Fruit fly (Drosophila melanogaster) whole organism, embryonic: Measurements from ENCODE around the gene drn.

Experiments used
- Atf6 ChIP-seq: fragments of 200-800 bp; sonication (Bioruptor generic); IDR thresholded peaks from 2 replicates; pipeline ENCODE4 v1.3.6; 2022; ENCODE audit warnings: missing biosample characterization, missing genetic modification characterization
- CG10147 ChIP-seq: fragments of 200-800 bp; sonication (Bioruptor generic); optimal IDR thresholded peaks from 2 replicates; lab custom pipeline; 2019; ENCODE audit warnings: missing biosample characterization, mild to moderate bottlenecking, missing genetic modification characterization, moderate library complexity
- CG10366 ChIP-seq: fragments of 200-800 bp; sonication (Bioruptor generic); IDR thresholded peaks from 2 replicates; pipeline ENCODE4 v1.3.6; 2022; ENCODE audit warnings: missing biosample characterization, missing genetic modification characterization
- CG12071 ChIP-seq: fragments of 200-800 bp; sonication (Bioruptor generic); optimal IDR thresholded peaks from 3 replicates; lab custom pipeline; 2018; ENCODE audit warnings: missing biosample characterization, mild to moderate bottlenecking, missing genetic modification characterization
- CG14050 ChIP-seq: fragments of 200-800 bp; sonication (Bioruptor generic); IDR thresholded peaks from 3 replicates; pipeline ENCODE4 v1.3.6; 2022; ENCODE audit warnings: missing biosample characterization, missing genetic modification characterization
- CG17361 ChIP-seq: fragments of 200-800 bp; sonication (Bioruptor generic); IDR thresholded peaks from 3 replicates; pipeline ENCODE4 v1.3.6; 2022; ENCODE audit warnings: missing biosample characterization, missing genetic modification characterization
- CG18262 ChIP-seq: fragments of 200-800 bp; optimal IDR thresholded peaks from 3 replicates; lab custom pipeline; 2019; ENCODE audit warnings: missing biosample characterization, mild to moderate bottlenecking, missing genetic modification characterization, moderate library complexity
- CG18764 ChIP-seq: fragments of 200-800 bp; sonication (Bioruptor generic); optimal IDR thresholded peaks from 3 replicates; lab custom pipeline; 2016; ENCODE audit warnings: missing biosample characterization, missing genetic modification characterization
- CG33557 ChIP-seq: fragments of 200-800 bp; sonication (Bioruptor generic); optimal IDR thresholded peaks from 2 replicates; lab custom pipeline; 2019; ENCODE audit warnings: missing biosample characterization, mild to moderate bottlenecking, missing genetic modification characterization, moderate library complexity
- CG34376 ChIP-seq: fragments of 200-800 bp; sonication (Bioruptor generic); optimal IDR thresholded peaks from 2 replicates; lab custom pipeline; 2018; ENCODE audit warnings: missing biosample characterization, mild to moderate bottlenecking, missing genetic modification characterization
- CG42726 ChIP-seq: fragments of 200-800 bp; sonication (Bioruptor generic); IDR thresholded peaks from 2 replicates; pipeline ENCODE4 v1.3.6; 2022; ENCODE audit warnings: missing biosample characterization, missing genetic modification characterization; ENCODE audit not compliant: partially characterized antibody
- CG4854 ChIP-seq: fragments of 200-800 bp; sonication (Bioruptor generic); optimal IDR thresholded peaks from 2 replicates; lab custom pipeline; 2016; ENCODE audit warnings: missing biosample characterization, missing genetic modification characterization, inconsistent platforms
- CG6854 ChIP-seq: fragments of 200-800 bp; sonication (Bioruptor generic); optimal IDR thresholded peaks from 3 replicates; lab custom pipeline; 2017; ENCODE audit warnings: missing biosample characterization, mild to moderate bottlenecking, missing genetic modification characterization
- CG7357 ChIP-seq: fragments of 200-800 bp; sonication (Bioruptor generic); IDR thresholded peaks from 3 replicates; pipeline ENCODE4 v1.3.6; 2022; ENCODE audit warnings: missing biosample characterization, missing genetic modification characterization
- CG7556 ChIP-seq: fragments of 200-800 bp; sonication (Bioruptor generic); optimal IDR thresholded peaks from 2 replicates; lab custom pipeline; 2017; ENCODE audit warnings: missing biosample characterization, mild to moderate bottlenecking, missing genetic modification characterization
- CG7963 ChIP-seq: fragments of 200-800 bp; sonication (Bioruptor generic); IDR thresholded peaks from 3 replicates; pipeline ENCODE4 v1.3.6; 2022; ENCODE audit warnings: missing biosample characterization, missing genetic modification characterization; ENCODE audit not compliant: partially characterized antibody
- CG8290 ChIP-seq, 3 experiments: fragments of 200-800 bp; sonication (Bioruptor generic); optimal IDR thresholded peaks; 2 replicates each; lab custom pipeline; 2016 to 2019; ENCODE audit warnings: missing biosample characterization in 3 of 3, missing genetic modification characterization in 3 of 3, mild to moderate bottlenecking in 2 of 3, moderate library complexity in 1 of 3
- CG8388 ChIP-seq: fragments of 200-800 bp; sonication (Bioruptor generic); optimal IDR thresholded peaks from 2 replicates; lab custom pipeline; 2019; ENCODE audit warnings: missing biosample characterization, mild to moderate bottlenecking, missing genetic modification characterization, moderate library complexity
- D19A ChIP-seq: fragments of 200-800 bp; optimal IDR thresholded peaks from 3 replicates; lab custom pipeline; 2019; ENCODE audit warnings: missing biosample characterization, mild to moderate bottlenecking, missing genetic modification characterization, moderate library complexity
- Dad ChIP-seq: fragments of 200-800 bp; sonication (Bioruptor generic); optimal IDR thresholded peaks from 3 replicates; lab custom pipeline; 2016; ENCODE audit warnings: missing biosample characterization, missing genetic modification characterization
- Doc2 ChIP-seq: fragments of 200-800 bp; sonication (Bioruptor generic); IDR thresholded peaks from 2 replicates; pipeline ENCODE4 v1.3.6; 2022; ENCODE audit warnings: missing biosample characterization, missing genetic modification characterization
- Dref ChIP-seq: fragments of 200-800 bp; sonication (Bioruptor generic); IDR thresholded peaks from 2 replicates; pipeline ENCODE4 v1.3.6; 2022; ENCODE audit warnings: missing biosample characterization, missing genetic modification characterization
- Ets97D ChIP-seq: fragments of 200-800 bp; sonication (Bioruptor generic); optimal IDR thresholded peaks from 3 replicates; lab custom pipeline; 2016; ENCODE audit warnings: missing biosample characterization, missing genetic modification characterization
- HLHmδ ChIP-seq: fragments of 200-800 bp; sonication (Bioruptor generic); optimal IDR thresholded peaks from 2 replicates; lab custom pipeline; 2018; ENCODE audit warnings: missing biosample characterization, mild to moderate bottlenecking, missing genetic modification characterization, moderate library complexity
- Hsf ChIP-seq: fragments of 200-800 bp; sonication (Bioruptor generic); optimal IDR thresholded peaks from 3 replicates; lab custom pipeline; 2016; ENCODE audit warnings: missing biosample characterization, missing genetic modification characterization
- Mes4 ChIP-seq: fragments of 200-800 bp; sonication (Bioruptor generic); optimal IDR thresholded peaks from 2 replicates; lab custom pipeline; 2016; ENCODE audit warnings: missing biosample characterization, missing genetic modification characterization
- NK7.1 ChIP-seq: fragments of 200-800 bp; sonication (Bioruptor generic); optimal IDR thresholded peaks from 3 replicates; lab custom pipeline; 2016; ENCODE audit warnings: missing biosample characterization, missing genetic modification characterization
- Nf-YB ChIP-seq: fragments of 200-800 bp; sonication (Bioruptor generic); optimal IDR thresholded peaks from 3 replicates; lab custom pipeline; 2019; ENCODE audit warnings: missing biosample characterization, mild to moderate bottlenecking, missing genetic modification characterization, moderate library complexity
- Pdp1 ChIP-seq, 2 experiments: fragments of 200-800 bp; sonication (Bioruptor generic); optimal IDR thresholded peaks; 3 replicates each; lab custom pipeline; 2016; ENCODE audit warnings: missing biosample characterization in 2 of 2, missing genetic modification characterization in 2 of 2, mild to moderate bottlenecking in 1 of 2, moderate library complexity in 1 of 2
- Sox102F ChIP-seq: fragments of 200-800 bp; sonication (Bioruptor generic); optimal IDR thresholded peaks from 2 replicates; lab custom pipeline; 2018; ENCODE audit warnings: missing biosample characterization, mild to moderate bottlenecking, missing genetic modification characterization, moderate library complexity
- Sry-β ChIP-seq: fragments of 200-800 bp; sonication (Bioruptor generic); optimal IDR thresholded peaks from 2 replicates; lab custom pipeline; 2018; ENCODE audit warnings: missing biosample characterization, mild to moderate bottlenecking, missing genetic modification characterization, moderate library complexity
- Sry-δ ChIP-seq: fragments of 200-800 bp; sonication (Bioruptor generic); optimal IDR thresholded peaks from 2 replicates; lab custom pipeline; 2016; ENCODE audit warnings: missing biosample characterization, missing genetic modification characterization
- Ssrp ChIP-seq: fragments of 200-800 bp; sonication (Bioruptor generic); optimal IDR thresholded peaks from 2 replicates; lab custom pipeline; 2018; ENCODE audit warnings: missing biosample characterization, mild to moderate bottlenecking, missing genetic modification characterization, moderate library complexity
- Xrp1 ChIP-seq: fragments of 200-800 bp; sonication (Bioruptor generic); IDR thresholded peaks from 2 replicates; pipeline ENCODE4 v1.3.6; 2022; ENCODE audit warnings: missing biosample characterization, missing genetic modification characterization
- abd-A ChIP-seq: fragments of 200-800 bp; sonication (Bioruptor generic); optimal IDR thresholded peaks from 3 replicates; lab custom pipeline; 2019; ENCODE audit warnings: missing biosample characterization, mild to moderate bottlenecking, missing genetic modification characterization, moderate library complexity
- al ChIP-seq: fragments of 200-800 bp; sonication (Bioruptor generic); IDR thresholded peaks from 2 replicates; pipeline ENCODE4 v1.3.6; 2022; ENCODE audit warnings: missing biosample characterization, missing genetic modification characterization
- bcd ChIP-seq: fragments of 200-800 bp; sonication (Bioruptor generic); optimal IDR thresholded peaks from 2 replicates; lab custom pipeline; 2017; ENCODE audit warnings: missing biosample characterization, mild to moderate bottlenecking, missing genetic modification characterization
- croc ChIP-seq: fragments of 200-800 bp; sonication (Bioruptor generic); conservative IDR thresholded peaks from 3 replicates; pipeline ENCODE4 v1.3.6; 2022; ENCODE audit warnings: missing biosample characterization, missing genetic modification characterization
- dysf ChIP-seq: fragments of 200-800 bp; sonication (Bioruptor generic); IDR thresholded peaks from 3 replicates; pipeline ENCODE4 v1.3.6; 2022; ENCODE audit warnings: missing biosample characterization, missing genetic modification characterization
- esg ChIP-seq: fragments of 200-800 bp; sonication (Bioruptor generic); conservative IDR thresholded peaks from 2 replicates; pipeline ENCODE4 v1.3.6; 2022; ENCODE audit warnings: missing biosample characterization, missing genetic modification characterization
- gfzf ChIP-seq: fragments of 200-800 bp; sonication (Bioruptor generic); optimal IDR thresholded peaks from 2 replicates; lab custom pipeline; 2016; ENCODE audit warnings: missing biosample characterization, mild to moderate bottlenecking, missing genetic modification characterization, moderate library complexity
- grau ChIP-seq: fragments of 200-800 bp; optimal IDR thresholded peaks from 3 replicates; lab custom pipeline; 2019; ENCODE audit warnings: missing biosample characterization, mild to moderate bottlenecking, missing genetic modification characterization, moderate library complexity
- grn ChIP-seq: fragments of 200-800 bp; sonication (Bioruptor generic); optimal IDR thresholded peaks from 3 replicates; lab custom pipeline; 2017; ENCODE audit warnings: missing biosample characterization, missing genetic modification characterization
- gro ChIP-seq: fragments of 200-800 bp; sonication (Bioruptor generic); optimal IDR thresholded peaks from 2 replicates; lab custom pipeline; 2016; ENCODE audit warnings: missing biosample characterization, missing genetic modification characterization
- knrl ChIP-seq: fragments of 200-800 bp; sonication (Bioruptor generic); IDR thresholded peaks from 3 replicates; pipeline ENCODE4 v1.3.6; 2022; ENCODE audit warnings: missing biosample characterization, missing genetic modification characterization; ENCODE audit not compliant: partially characterized antibody
- nerfin-1 ChIP-seq: fragments of 200-800 bp; sonication (Bioruptor generic); optimal IDR thresholded peaks from 3 replicates; lab custom pipeline; 2019; ENCODE audit warnings: missing biosample characterization, mild to moderate bottlenecking, missing genetic modification characterization, moderate library complexity
- rib ChIP-seq: fragments of 200-800 bp; sonication (Bioruptor generic); IDR thresholded peaks from 2 replicates; pipeline ENCODE4 v1.3.6; 2022; ENCODE audit warnings: missing biosample characterization, missing genetic modification characterization
- sd ChIP-seq: fragments of 200-800 bp; sonication (Bioruptor generic); optimal IDR thresholded peaks from 3 replicates; lab custom pipeline; 2018; ENCODE audit warnings: missing biosample characterization, mild to moderate bottlenecking, missing genetic modification characterization, moderate library complexity
- tio ChIP-seq: fragments of 200-800 bp; sonication (Bioruptor generic); optimal IDR thresholded peaks from 2 replicates; lab custom pipeline; 2017; ENCODE audit warnings: missing biosample characterization, missing genetic modification characterization, inconsistent platforms

drn gene

dm6 chr3R:9394385-9395042 is 54.5 kb downstream of the drn start, which contains the start of gene FER (continued):
- TF ChIP-seq Sox102F (GFP tag; lab: Kevin White, UChicago) (no peak), Doc2 (GFP tag; lab: Robert Waterston, UW) (no peak), Mes4 (GFP tag; lab: Kevin White, UChicago) (peak; percentile 26), knrl (GFP tag; lab: Robert Waterston, UW) (no peak), CG12071 (GFP tag; lab: Kevin White, UChicago) (peak; percentile 73), abd-A (tag; lab: Kevin White, UChicago) (peak; percentile 35), Pdp1 (GFP tag; optimal IDR thresholded peaks at IDR 0.05; lab: Kevin White, UChicago) (peak in 1 of 2 experiments; percentile 24), CG4854 (GFP tag; lab: Kevin White, UChicago) (peak; percentile 10), Dad (GFP tag; lab: Kevin White, UChicago) (no peak), CG6854 (GFP tag; lab: Kevin White, UChicago) (peak; percentile 69), CG18262 (tag; lab: Kevin White, UChicago) (peak; percentile 11), al (GFP tag; lab: Robert Waterston, UW) (no peak), Xrp1 (GFP tag; lab: Robert Waterston, UW) (peak; percentile 33; the same call in 1 of the 2 replicates), Ets97D (GFP tag; lab: Kevin White, UChicago) (no peak), gro (GFP tag; lab: Kevin White, UChicago) (peak; percentile 80), bcd (GFP tag; lab: Kevin White, UChicago) (no peak), CG7963 (0 out of 3 replicates have a peak, but pooled peaks have one; percentile 10), Ssrp (tag; lab: Kevin White, UChicago) (no peak), esg (no peak), grau (tag; lab: Kevin White, UChicago) (peak; percentile 11), nerfin-1 (tag; lab: Kevin White, UChicago) (peak; percentile 45), tio (no peak), CG14050 (GFP tag; lab: Robert Waterston, UW) (no peak), CG18764 (GFP tag; lab: Kevin White, UChicago) (no peak), croc (no peak), CG8290 (GFP tag; optimal IDR thresholded peaks at IDR 0.05; lab: Kevin White, UChicago) (no peak), CG8290 (tag; optimal IDR thresholded peaks at IDR 0.05; lab: Kevin White, UChicago) (peak in 1 of 2 experiments; percentile 81), Sry-δ (no peak), Atf6 (GFP tag; lab: Robert Waterston, UW) (peak; percentile 46), gfzf (GFP tag; lab: Kevin White, UChicago) (no peak), D19A (tag; lab: Kevin White, UChicago) (no peak), HLHmδ (GFP tag; lab: Kevin White, UChicago) (peak; percentile 76), CG10366 (GFP tag; lab: Robert Waterston, UW) (no peak), CG34376 (GFP tag; lab: Kevin White, UChicago) (peak; percentile 76), CG17361 (GFP tag; lab: Robert Waterston, UW) (no peak), CG7357 (GFP tag; lab: Robert Waterston, UW) (no peak), Nf-YB (peak; percentile 43), Dref (GFP tag; lab: Robert Waterston, UW) (no peak), grn (GFP tag; lab: Kevin White, UChicago) (peak; percentile 24), Hsf (no peak), Sry-β (GFP tag; lab: Kevin White, UChicago) (no peak), CG10147 (no peak), CG33557 (GFP tag; lab: Kevin White, UChicago) (peak; percentile 21), rib (peak; percentile 81), CG7556 (GFP tag; lab: Kevin White, UChicago) (no peak), sd (peak; percentile 34), NK7.1 (GFP tag; lab: Kevin White, UChicago) (peak; percentile 5), CG42726 (peak; percentile 82; the same call in 1 of the 2 replicates), CG8388 (GFP tag; lab: Kevin White, UChicago) (peak; percentile 29), dysf (peak; percentile 20; the same call in 1 of the 3 replicates)
